Worm (Caenorhabditis elegans) whole organism, L4/young adult: ENCODE results near the gene prp-8.

ENCODE experiments used
- W03F9.2 ChIP-seq: fragments of 150-350 bp; optimal IDR thresholded peaks from 2 replicates; lab custom pipeline; 2014; ENCODE audit warnings: missing biosample characterization, missing genetic modification characterization
- him-1 ChIP-seq: sonication (generic microtip); optimal IDR thresholded peaks from 2 replicates; lab custom pipeline; 2016; ENCODE audit warnings: missing genotype, missing genetic modification reagents, missing genetic modification characterization, missing compliant biosample characterization

ce11 chrIII:8163788-8164423 is at the start of gene prp-8:
- TF ChIP-seq W03F9.2 (tag; lab: Kevin White, UChicago) (peak; percentile 92), him-1 (peak; percentile 45)
